Worm (Caenorhabditis elegans) whole organism, young adult: ENCODE data around the gene D2023.6.
A peak's percentile ranks its signal among the peaks of the same experiment; 100 is the strongest.

Source experiments
- B0019.2 ChIP-seq: fragments of 200-800 bp; sonication (Bioruptor generic); conservative IDR thresholded peaks from 2 replicates; pipeline ENCODE4 v1.3.6; 2022; ENCODE audit warnings: missing genetic modification reagents, missing genetic modification characterization, missing compliant biosample characterization
- B0035.1 ChIP-seq: sonication (generic microtip); optimal IDR thresholded peaks from 2 replicates; lab custom pipeline; 2016; ENCODE audit warnings: missing genetic modification characterization, mild to moderate bottlenecking, missing compliant biosample characterization, missing genotype, missing genetic modification reagents
- B0261.1 ChIP-seq: sonication (generic microtip); optimal IDR thresholded peaks from 2 replicates; lab custom pipeline; 2016; ENCODE audit warnings: mild to moderate bottlenecking, missing genetic modification characterization, moderate library complexity, missing compliant biosample characterization
- D2030.7 ChIP-seq: fragments of 200-800 bp; sonication (Bioruptor generic); IDR thresholded peaks from 2 replicates; pipeline ENCODE4 v1.3.6; 2022; ENCODE audit warnings: missing genetic modification reagents, missing genetic modification characterization, missing compliant biosample characterization
- F23B12.7 ChIP-seq: sonication (generic microtip); optimal IDR thresholded peaks from 2 replicates; lab custom pipeline; 2017; ENCODE audit warnings: missing genetic modification characterization, mild to moderate bottlenecking, missing compliant biosample characterization, antibody characterized with exemption, moderate library complexity; ENCODE audit not compliant: insufficient read depth
- F49E8.2 ChIP-seq: sonication (generic microtip); optimal IDR thresholded peaks from 3 replicates; lab custom pipeline; 2017; ENCODE audit warnings: missing genetic modification characterization, mild to moderate bottlenecking, missing compliant biosample characterization, antibody characterized with exemption, moderate library complexity; ENCODE audit not compliant: insufficient read depth
- F52B5.7 ChIP-seq: sonication (generic microtip); optimal IDR thresholded peaks from 2 replicates; lab custom pipeline; 2016; ENCODE audit warnings: mild to moderate bottlenecking, missing genetic modification characterization, missing compliant biosample characterization
- K12H6.12 ChIP-seq: fragments of 200-800 bp; sonication (Bioruptor generic); optimal IDR thresholded peaks from 2 replicates; lab custom pipeline; 2018; ENCODE audit warnings: mild to moderate bottlenecking, missing genetic modification characterization, missing compliant biosample characterization
- Y67H2A.10 ChIP-seq: fragments of 200-800 bp; sonication (Bioruptor generic); conservative IDR thresholded peaks from 2 replicates; pipeline ENCODE4 v1.3.6; 2022; ENCODE audit warnings: missing genetic modification reagents, missing genetic modification characterization, missing compliant biosample characterization
- Y79H2A.3 ChIP-seq: fragments of 200-800 bp; sonication (Bioruptor generic); conservative IDR thresholded peaks from 2 replicates; pipeline ENCODE4 v1.3.6; 2022; ENCODE audit warnings: missing genetic modification reagents, missing genetic modification characterization, missing compliant biosample characterization
- Y95B8A.8 ChIP-seq: fragments of 200-800 bp; sonication (Bioruptor generic); IDR thresholded peaks from 2 replicates; pipeline ENCODE4 v1.3.6; 2022; ENCODE audit warnings: missing genetic modification reagents, missing genetic modification characterization, missing compliant biosample characterization
- ZK185.1 ChIP-seq: sonication (generic microtip); optimal IDR thresholded peaks from 2 replicates; lab custom pipeline; 2016; ENCODE audit warnings: mild to moderate bottlenecking, missing genetic modification characterization, missing compliant biosample characterization; ENCODE audit not compliant: poor library complexity, severe bottlenecking
- ama-1 ChIP-seq, 3 experiments: fragments of 150-350 bp in 1 of 3; sonication (generic microtip) in 2 of 3; optimal IDR thresholded peaks; 2 replicates each; lab custom pipeline; 2014 to 2018; ENCODE audit warnings: missing biosample characterization in 2 of 3, missing genetic modification characterization in 2 of 3, missing genetic modification reagents in 2 of 3
- athp-1 ChIP-seq: sonication (generic microtip); optimal IDR thresholded peaks from 2 replicates; lab custom pipeline; 2017; ENCODE audit warnings: mild to moderate bottlenecking, missing genetic modification characterization, missing compliant biosample characterization
- bed-2 ChIP-seq: fragments of 200-800 bp; sonication (Bioruptor generic); IDR thresholded peaks from 2 replicates; pipeline ENCODE4 v1.3.6; 2022; ENCODE audit warnings: missing genetic modification reagents, missing genetic modification characterization, missing compliant biosample characterization
- ceh-100 ChIP-seq: fragments of 200-800 bp; sonication (Bioruptor generic); IDR thresholded peaks from 2 replicates; pipeline ENCODE4 v1.3.6; 2022; ENCODE audit warnings: missing genetic modification reagents, missing genetic modification characterization, missing compliant biosample characterization
- ceh-79 ChIP-seq: sonication (generic microtip); optimal IDR thresholded peaks from 2 replicates; lab custom pipeline; 2017; ENCODE audit warnings: mild to moderate bottlenecking, missing genetic modification characterization, missing compliant biosample characterization
- egl-18 ChIP-seq: fragments of 200-800 bp; sonication (Bioruptor generic); IDR thresholded peaks from 2 replicates; pipeline ENCODE4 v1.3.6; 2022; ENCODE audit warnings: missing genetic modification reagents, missing genetic modification characterization, missing compliant biosample characterization
- egrh-3 ChIP-seq: fragments of 200-800 bp; sonication (Bioruptor generic); IDR thresholded peaks from 2 replicates; pipeline ENCODE4 v1.3.6; 2022; ENCODE audit warnings: missing genetic modification reagents, missing genetic modification characterization, missing compliant biosample characterization
- ekl-4 ChIP-seq: fragments of 200-800 bp; sonication (Bioruptor generic); IDR thresholded peaks from 2 replicates; pipeline ENCODE4 v1.3.6; 2022; ENCODE audit warnings: missing genetic modification reagents, missing genetic modification characterization, missing compliant biosample characterization
- hlh-26 ChIP-seq: fragments of 200-800 bp; sonication (Bioruptor generic); conservative IDR thresholded peaks from 2 replicates; pipeline ENCODE4 v1.3.6; 2022; ENCODE audit warnings: missing genetic modification reagents, missing genetic modification characterization, missing compliant biosample characterization
- hsf-1 ChIP-seq: fragments of 200-800 bp; sonication (Bioruptor generic); IDR thresholded peaks from 2 replicates; pipeline ENCODE4 v1.3.6; 2022; ENCODE audit warnings: missing genetic modification reagents, missing genetic modification characterization, missing compliant biosample characterization
- lir-1 ChIP-seq: fragments of 200-800 bp; sonication (Bioruptor generic); conservative IDR thresholded peaks from 2 replicates; pipeline ENCODE4 v1.3.6; 2022; ENCODE audit warnings: missing genetic modification reagents, missing genetic modification characterization, missing compliant biosample characterization
- lsl-1 ChIP-seq: fragments of 200-800 bp; sonication (Bioruptor generic); optimal IDR thresholded peaks from 2 replicates; lab custom pipeline; 2018; ENCODE audit warnings: mild to moderate bottlenecking, missing genetic modification characterization, moderate library complexity, missing compliant biosample characterization
- lsy-27 ChIP-seq: sonication (generic microtip); optimal IDR thresholded peaks from 2 replicates; lab custom pipeline; 2017; ENCODE audit warnings: missing genetic modification characterization, mild to moderate bottlenecking, missing compliant biosample characterization, antibody characterized with exemption, missing genotype, borderline replicate concordance; ENCODE audit not compliant: insufficient read depth
- madf-6 ChIP-seq: fragments of 200-800 bp; sonication (Bioruptor generic); IDR thresholded peaks from 2 replicates; pipeline ENCODE4 v1.3.6; 2022; ENCODE audit warnings: missing genetic modification reagents, missing genetic modification characterization, missing compliant biosample characterization
- nfya-1 ChIP-seq: sonication (generic microtip); optimal IDR thresholded peaks from 2 replicates; lab custom pipeline; 2017; ENCODE audit warnings: antibody characterized with exemption, missing compliant biosample characterization, missing genetic modification characterization, borderline replicate concordance; ENCODE audit not compliant: insufficient read depth
- nhr-80 ChIP-seq: sonication (generic microtip); optimal IDR thresholded peaks from 2 replicates; lab custom pipeline; 2016; ENCODE audit warnings: missing genetic modification characterization, missing compliant biosample characterization
- repo-1 ChIP-seq: sonication (generic microtip); optimal IDR thresholded peaks from 2 replicates; lab custom pipeline; 2017; ENCODE audit warnings: mild to moderate bottlenecking, missing genetic modification characterization, missing compliant biosample characterization
- snpc-1.1 ChIP-seq: sonication (generic microtip); optimal IDR thresholded peaks from 2 replicates; lab custom pipeline; 2017; ENCODE audit warnings: missing genetic modification characterization, mild to moderate bottlenecking, missing compliant biosample characterization, antibody characterized with exemption, moderate library complexity, missing genotype, missing genetic modification reagents; ENCODE audit not compliant: insufficient read depth
- snpc-3.4 ChIP-seq: sonication (generic microtip); optimal IDR thresholded peaks from 2 replicates; lab custom pipeline; 2017; ENCODE audit warnings: missing genetic modification characterization, mild to moderate bottlenecking, missing compliant biosample characterization, antibody characterized with exemption, moderate library complexity, missing genotype, missing genetic modification reagents
- unc-62 ChIP-seq: fragments of 150-350 bp; optimal IDR thresholded peaks from 2 replicates; lab custom pipeline; 2014; ENCODE audit warnings: missing biosample characterization, missing genetic modification reagents, missing genetic modification characterization

Gene D2023.6

ce11 chrV:11861880-11862544, 34.9 kb downstream of the D2023.6 start:
- TF ChIP-seq nhr-80 (tag; lab: Kevin White, UChicago) (peak; percentile 19), Y95B8A.8 (GFP tag; lab: Robert Waterston, UW) (no peak), F23B12.7 (no peak), B0261.1 (tag; lab: Kevin White, UChicago) (no peak), ceh-100 (GFP tag; lab: Robert Waterston, UW) (no peak), ceh-79 (no peak), unc-62 (GFP tag; lab: Kevin White, UChicago) (peak; percentile 44), lsy-27 (no peak), hlh-26 (GFP tag; lab: Robert Waterston, UW) (no peak), snpc-1.1 (tag; lab: Kevin White, UChicago) (no peak), egrh-3 (GFP tag; lab: Robert Waterston, UW) (no peak)

- TF ChIP-seq Y79H2A.3 (GFP tag; lab: Robert Waterston, UW) (no peak), nhr-80 (tag; lab: Kevin White, UChicago) (no peak), B0019.2 (GFP tag; lab: Robert Waterston, UW) (no peak), hsf-1 (GFP tag; lab: Robert Waterston, UW) (no peak), bed-2 (no peak), ZK185.1 (tag; lab: Kevin White, UChicago) (no peak), lir-1 (GFP tag; lab: Robert Waterston, UW) (no peak), egl-18 (GFP tag; lab: Robert Waterston, UW) (no peak), Y67H2A.10 (GFP tag; lab: Robert Waterston, UW) (no peak), repo-1 (no peak), lsl-1 (GFP tag; lab: Kevin White, UChicago) (no peak)
These were observed 35.7 kb downstream of the D2023.6 start, which contains the start of gene R13H4.6 for ce11 chrV:11862817-11863216. Gene R13H4.6 (plus strand): TSS chrV:11863117.

ce11 chrV:11868142-11868541, 41.0 kb downstream of the D2023.6 start, which contains the start of gene R13H4.7:
Gene R13H4.7 (minus strand): TSS chrV:11868242.
- no peak for TF ChIP-seq ekl-4 (GFP tag; lab: Robert Waterston, UW)
- TF ChIP-seq F52B5.7 (tag; lab: Kevin White, UChicago) = no peak
- TF ChIP-seq, all 124 proteins: peak for 0

- TF ChIP-seq snpc-3.4 (no peak), ama-1 (optimal IDR thresholded peaks at IDR 0.05; lab: Kevin White, UChicago) (no peak), ama-1 (GFP tag; optimal IDR thresholded peaks at IDR 0.05; lab: Kevin White, UChicago) (no peak), F49E8.2 (tag; lab: Kevin White, UChicago) (no peak), madf-6 (GFP tag; lab: Robert Waterston, UW) (no peak), B0035.1 (tag; lab: Kevin White, UChicago) (no peak), nfya-1 (no peak), athp-1 (tag; lab: Kevin White, UChicago) (no peak), D2030.7 (GFP tag; lab: Robert Waterston, UW) (no peak), unc-62 (GFP tag; lab: Kevin White, UChicago) (no peak), K12H6.12 (tag; lab: Kevin White, UChicago) (no peak)
These were observed 47.9 kb downstream of the D2023.6 start, which contains the start of gene sulp-4 for ce11 chrV:11875060-11875459. Gene sulp-4 (plus strand): TSS chrV:11875360.
